1 fruit fly cellular context compared by ENCODE assay signal in genomic region chr3R:24557020-24557465, dm6.
A peak's percentile ranks its signal among the peaks of the same experiment; 100 is the strongest.
TF ChIP-seq lines count a peak whose summit lies in the region.

No protein-coding gene starts in this region.

TF ChIP-seq in whole organism, embryonic, 481 proteins besides CTCF, POLR2A, EP300 and RAD21 (continued from another document and continues in another):
- TF ChIP-seq CG2678 (tag; optimal IDR thresholded peaks at IDR 0.05; lab: Kevin White, UChicago) (peak; percentile 50), pfk (GFP tag; optimal IDR thresholded peaks at IDR 0.05; lab: Kevin White, UChicago) (peak; percentile 9), fd3F (GFP tag; optimal IDR thresholded peaks at IDR 0.05; lab: Kevin White, UChicago) (peak; percentile 36), Jarid2 (GFP tag; optimal IDR thresholded peaks at IDR 0.05; lab: Kevin White, UChicago) (no peak), schlank (tag; optimal IDR thresholded peaks at IDR 0.05; lab: Kevin White, UChicago) (no peak), Dll (GFP tag; IDR thresholded peaks at IDR 0.05; lab: Robert Waterston, UW; ENCODE audit: partially characterized antibody) (peak; percentile 61; the same call in 1 of the 4 replicates), CG14667 (GFP tag; IDR thresholded peaks at IDR 0.05; lab: Robert Waterston, UW) (no peak), Bdp1 (GFP tag; optimal IDR thresholded peaks at IDR 0.05; lab: Kevin White, UChicago) (peak; percentile 100), CG3726 (GFP tag; IDR thresholded peaks at IDR 0.05; lab: Robert Waterston, UW) (no peak), CG15073 (GFP tag; optimal IDR thresholded peaks at IDR 0.05; lab: Kevin White, UChicago) (no peak), CG31441 (GFP tag; IDR thresholded peaks at IDR 0.05; lab: Robert Waterston, UW) (no peak; the same call in 1 of the 2 replicates), Ptx1 (GFP tag; IDR thresholded peaks at IDR 0.05; lab: Robert Waterston, UW) (peak; percentile 74), Gsc (GFP tag; IDR thresholded peaks at IDR 0.05; lab: Robert Waterston, UW) (no peak), D19B (GFP tag; optimal IDR thresholded peaks at IDR 0.05; lab: Kevin White, UChicago) (no peak), Hr3 (GFP tag; optimal IDR thresholded peaks at IDR 0.05; lab: Kevin White, UChicago) (peak; percentile 64), CG11093 (GFP tag; IDR thresholded peaks at IDR 0.05; lab: Robert Waterston, UW) (no peak), CG1233 (GFP tag; optimal IDR thresholded peaks at IDR 0.05; lab: Kevin White, UChicago) (peak; percentile 38), Gug (GFP tag; IDR thresholded peaks at IDR 0.05; lab: Robert Waterston, UW) (peak; percentile 73; the same call in 3 of the 4 replicates), CG12219 (GFP tag; optimal IDR thresholded peaks at IDR 0.05; lab: Kevin White, UChicago) (no peak), CG2889 (GFP tag; IDR thresholded peaks at IDR 0.05; lab: Robert Waterston, UW) (no peak), ac (GFP tag; optimal IDR thresholded peaks at IDR 0.05; lab: Kevin White, UChicago) (no peak), CG13123 (GFP tag; optimal IDR thresholded peaks at IDR 0.05; lab: Kevin White, UChicago) (peak; percentile 43), fu2 (GFP tag; optimal IDR thresholded peaks at IDR 0.05; lab: Kevin White, UChicago) (peak; percentile 32), Asciz (GFP tag; optimal IDR thresholded peaks at IDR 0.05; lab: Kevin White, UChicago) (peak; percentile 58), CG1602 (GFP tag; optimal IDR thresholded peaks at IDR 0.05; lab: Kevin White, UChicago) (peak; percentile 61), nau (GFP tag; optimal IDR thresholded peaks at IDR 0.05; lab: Kevin White, UChicago) (peak; percentile 22), CG11696 (GFP tag; IDR thresholded peaks at IDR 0.05; lab: Robert Waterston, UW) (no peak), CG34376 (GFP tag; optimal IDR thresholded peaks at IDR 0.05; lab: Kevin White, UChicago) (peak; percentile 65), CG14710 (tag; optimal IDR thresholded peaks at IDR 0.05; lab: Kevin White, UChicago) (peak; percentile 5), CG1792 (GFP tag; optimal IDR thresholded peaks at IDR 0.05; lab: Kevin White, UChicago) (no peak), salm (tag; optimal IDR thresholded peaks at IDR 0.05; lab: Kevin White, UChicago) (no peak), p53 (GFP tag; optimal IDR thresholded peaks at IDR 0.05; lab: Kevin White, UChicago) (peak; percentile 28), CG17186 (GFP tag; optimal IDR thresholded peaks at IDR 0.05; lab: Kevin White, UChicago) (no peak), bsh (GFP tag; optimal IDR thresholded peaks at IDR 0.05; lab: Kevin White, UChicago) (peak in 1 of 2 experiments; percentile 57), btn (GFP tag; optimal IDR thresholded peaks at IDR 0.05; lab: Kevin White, UChicago) (peak; percentile 7), CG10431 (GFP tag; optimal IDR thresholded peaks at IDR 0.05; lab: Kevin White, UChicago) (no peak), CG8359 (GFP tag; optimal IDR thresholded peaks at IDR 0.05; lab: Kevin White, UChicago; ENCODE audit: borderline replicate concordance) (no peak), CG10462 (GFP tag; optimal IDR thresholded peaks at IDR 0.05; lab: Kevin White, UChicago) (no peak), al (GFP tag; IDR thresholded peaks at IDR 0.05; lab: Robert Waterston, UW) (no peak), phol (tag; optimal IDR thresholded peaks at IDR 0.05; lab: Kevin White, UChicago) (peak; percentile 24), CG1603 (tag; optimal IDR thresholded peaks at IDR 0.05; lab: Kevin White, UChicago) (no peak), Poxn (GFP tag; IDR thresholded peaks at IDR 0.05; lab: Robert Waterston, UW) (no peak), BEAF-32 (GFP tag; optimal IDR thresholded peaks at IDR 0.05; lab: Kevin White, UChicago) (no peak), hth (optimal IDR thresholded peaks at IDR 0.05; lab: Kevin White, UChicago) (no peak), CG6791 (GFP tag; IDR thresholded peaks at IDR 0.05; lab: Robert Waterston, UW; ENCODE audit: partially characterized antibody) (peak; percentile 93), ind (GFP tag; optimal IDR thresholded peaks at IDR 0.05; lab: Kevin White, UChicago) (peak; percentile 46), HLH4C (GFP tag; IDR thresholded peaks at IDR 0.05; lab: Robert Waterston, UW; ENCODE audit: partially characterized antibody) (peak; percentile 70), CG9797 (GFP tag; optimal IDR thresholded peaks at IDR 0.05; lab: Kevin White, UChicago) (no peak), da (GFP tag; optimal IDR thresholded peaks at IDR 0.05; lab: Kevin White, UChicago) (peak; percentile 37), ftz-f1 (GFP tag; optimal IDR thresholded peaks at IDR 0.05; lab: Kevin White, UChicago) (peak; percentile 61), CG4282 (GFP tag; optimal IDR thresholded peaks at IDR 0.05; lab: Kevin White, UChicago) (peak; percentile 52), CG7963 (GFP tag; IDR thresholded peaks at IDR 0.05; lab: Robert Waterston, UW; ENCODE audit: partially characterized antibody) (peak; percentile 87), sens-2 (GFP tag; IDR thresholded peaks at IDR 0.05; lab: Robert Waterston, UW) (no peak), insv (GFP tag; optimal IDR thresholded peaks at IDR 0.05; lab: Kevin White, UChicago) (peak in 1 of 2 experiments; percentile 58), jigr1 (GFP tag; IDR thresholded peaks at IDR 0.05; lab: Robert Waterston, UW) (no peak), Dip2 (GFP tag; IDR thresholded peaks at IDR 0.05; lab: Robert Waterston, UW) (peak; percentile 97), CG8765 (GFP tag; IDR thresholded peaks at IDR 0.05; lab: Robert Waterston, UW) (peak; percentile 31; the same call in 1 of the 2 replicates), CG6854 (GFP tag; optimal IDR thresholded peaks at IDR 0.05; lab: Kevin White, UChicago) (no peak), CG9215 (GFP tag; IDR thresholded peaks at IDR 0.05; lab: Robert Waterston, UW) (no peak), CG10654 (GFP tag; optimal IDR thresholded peaks at IDR 0.05; lab: Kevin White, UChicago) (no peak), lilli (GFP tag; optimal IDR thresholded peaks at IDR 0.05; lab: Kevin White, UChicago) (peak; percentile 79), tx (GFP tag; optimal IDR thresholded peaks at IDR 0.05; lab: Kevin White, UChicago) (peak; percentile 45), Pdp1 (GFP tag; optimal IDR thresholded peaks at IDR 0.05; lab: Kevin White, UChicago) (peak; percentile 35 to 92), ems (GFP tag; optimal IDR thresholded peaks at IDR 0.05; lab: Kevin White, UChicago) (peak; percentile 54), Hmr (GFP tag; optimal IDR thresholded peaks at IDR 0.05; lab: Kevin White, UChicago) (no peak), hb (GFP tag; IDR thresholded peaks at IDR 0.05; lab: Robert Waterston, UW; ENCODE audit: partially characterized antibody) (peak; percentile 74), CG8924 (tag; optimal IDR thresholded peaks at IDR 0.05; lab: Kevin White, UChicago) (no peak), abd-A (tag; optimal IDR thresholded peaks at IDR 0.05; lab: Kevin White, UChicago) (no peak), Aef1 (GFP tag; IDR thresholded peaks at IDR 0.05; lab: Robert Waterston, UW) (peak; percentile 61), CG10147 (GFP tag; optimal IDR thresholded peaks at IDR 0.05; lab: Kevin White, UChicago) (no peak), CG3838 (GFP tag; optimal IDR thresholded peaks at IDR 0.05; lab: Kevin White, UChicago) (no peak), CG4360 (GFP tag; IDR thresholded peaks at IDR 0.05; lab: Robert Waterston, UW) (peak; percentile 44; the same call in 1 of the 2 replicates), wdn (GFP tag; IDR thresholded peaks at IDR 0.05; lab: Robert Waterston, UW) (no peak), GATAe (GFP tag; conservative IDR thresholded peaks at IDR 0.05; lab: Robert Waterston, UW) (no peak), dimm (GFP tag; IDR thresholded peaks at IDR 0.05; lab: Robert Waterston, UW) (no peak), ranshi (GFP tag; IDR thresholded peaks at IDR 0.05; lab: Robert Waterston, UW) (peak; percentile 59; the same call in 1 of the 2 replicates), CG2199 (GFP tag; IDR thresholded peaks at IDR 0.05; lab: Robert Waterston, UW) (peak; percentile 99), Lim3 (GFP tag; IDR thresholded peaks at IDR 0.05; lab: Robert Waterston, UW) (no peak), jing (GFP tag; optimal IDR thresholded peaks at IDR 0.05; lab: Kevin White, UChicago) (no peak), Mrtf (GFP tag; IDR thresholded peaks at IDR 0.05; lab: Robert Waterston, UW) (no peak), CG15011 (GFP tag; optimal IDR thresholded peaks at IDR 0.05; lab: Kevin White, UChicago) (no peak), Sox102F (GFP tag; optimal IDR thresholded peaks at IDR 0.05; lab: Kevin White, UChicago) (peak; percentile 70), pzg (GFP tag; optimal IDR thresholded peaks at IDR 0.05; lab: Kevin White, UChicago) (no peak), sr (GFP tag; IDR thresholded peaks at IDR 0.05; lab: Robert Waterston, UW) (no peak; the same call in 2 of the 3 replicates), hbn (GFP tag; IDR thresholded peaks at IDR 0.05; lab: Robert Waterston, UW; ENCODE audit: partially characterized antibody) (peak; percentile 45), BtbVII (GFP tag; optimal IDR thresholded peaks at IDR 0.05; lab: Kevin White, UChicago) (no peak), HHEX (GFP tag; optimal IDR thresholded peaks at IDR 0.05; lab: Kevin White, UChicago) (peak; percentile 44), Sry-δ (GFP tag; optimal IDR thresholded peaks at IDR 0.05; lab: Kevin White, UChicago) (peak; percentile 39), CG17328 (GFP tag; IDR thresholded peaks at IDR 0.05; lab: Robert Waterston, UW) (peak; percentile 60), luna (GFP tag; optimal IDR thresholded peaks at IDR 0.05; lab: Kevin White, UChicago) (peak; percentile 13), pnt (GFP tag; optimal IDR thresholded peaks at IDR 0.05; lab: Kevin White, UChicago) (peak; percentile 26), chm (GFP tag; IDR thresholded peaks at IDR 0.05; lab: Robert Waterston, UW) (peak; percentile 73), gfzf (GFP tag; optimal IDR thresholded peaks at IDR 0.05; lab: Kevin White, UChicago) (peak; percentile 12), kay (GFP tag; optimal IDR thresholded peaks at IDR 0.05; lab: Kevin White, UChicago) (peak; percentile 18), Dek (tag; optimal IDR thresholded peaks at IDR 0.05; lab: Kevin White, UChicago) (peak; percentile 53), Dip3 (GFP tag; optimal IDR thresholded peaks at IDR 0.05; lab: Kevin White, UChicago) (peak; percentile 68), zen (tag; optimal IDR thresholded peaks at IDR 0.05; lab: Kevin White, UChicago) (peak; percentile 66), Optix (GFP tag; IDR thresholded peaks at IDR 0.05; lab: Robert Waterston, UW) (peak; percentile 53; the same call in 2 of the 3 replicates), CG10267 (tag; optimal IDR thresholded peaks at IDR 0.05; lab: Kevin White, UChicago) (peak; percentile 52), crol (GFP tag; IDR thresholded peaks at IDR 0.05; lab: Robert Waterston, UW) (no peak), usp (GFP tag; optimal IDR thresholded peaks at IDR 0.05; lab: Kevin White, UChicago) (no peak), CG1832 (GFP tag; optimal IDR thresholded peaks at IDR 0.05; lab: Kevin White, UChicago) (no peak), CG7357 (GFP tag; IDR thresholded peaks at IDR 0.05; lab: Robert Waterston, UW) (peak; percentile 21; the same call in 1 of the 3 replicates), D (optimal IDR thresholded peaks at IDR 0.05; lab: Kevin White, UChicago) (no peak), D (GFP tag; optimal IDR thresholded peaks at IDR 0.05; lab: Kevin White, UChicago) (no peak), nerfin-1 (tag; optimal IDR thresholded peaks at IDR 0.05; lab: Kevin White, UChicago) (peak; percentile 37), tgo (GFP tag; IDR thresholded peaks at IDR 0.05; lab: Robert Waterston, UW) (peak; percentile 72; the same call in 2 of the 3 replicates), CG4617 (GFP tag; optimal IDR thresholded peaks at IDR 0.05; lab: Kevin White, UChicago; ENCODE audit: borderline replicate concordance) (peak; percentile 50), CG16813 (GFP tag; IDR thresholded peaks at IDR 0.05; lab: Robert Waterston, UW; ENCODE audit: partially characterized antibody) (peak; percentile 83), CG11695 (GFP tag; IDR thresholded peaks at IDR 0.05; lab: Robert Waterston, UW) (no peak), esg (GFP tag; conservative IDR thresholded peaks at IDR 0.05; lab: Robert Waterston, UW) (no peak), sens (GFP tag; lab: Kevin White, UChicago) (peak; percentile 91), CG9876 (GFP tag; optimal IDR thresholded peaks at IDR 0.05; lab: Kevin White, UChicago) (peak; percentile 54), CG11247 (GFP tag; IDR thresholded peaks at IDR 0.05; lab: Robert Waterston, UW) (peak; percentile 83), CG2712 (tag; optimal IDR thresholded peaks at IDR 0.05; lab: Kevin White, UChicago) (peak; percentile 68), stwl (tag; optimal IDR thresholded peaks at IDR 0.05; lab: Kevin White, UChicago) (peak; percentile 36), CG7372 (GFP tag; IDR thresholded peaks at IDR 0.05; lab: Robert Waterston, UW) (no peak), lbe (GFP tag; optimal IDR thresholded peaks at IDR 0.05; lab: Kevin White, UChicago) (no peak), tap (tag; optimal IDR thresholded peaks at IDR 0.05; lab: Kevin White, UChicago) (no peak), Bgb (GFP tag; IDR thresholded peaks at IDR 0.05; lab: Robert Waterston, UW; ENCODE audit: partially characterized antibody) (peak; percentile 93), bab2 (GFP tag; optimal IDR thresholded peaks at IDR 0.05; lab: Kevin White, UChicago) (peak; percentile 77), lov (optimal IDR thresholded peaks at IDR 0.05; lab: Kevin White, UChicago) (no peak), lov (GFP tag; IDR thresholded peaks at IDR 0.05; lab: Robert Waterston, UW) (no peak), exex (tag; optimal IDR thresholded peaks at IDR 0.05; lab: Kevin White, UChicago) (peak; percentile 21), Ravus (GFP tag; IDR thresholded peaks at IDR 0.05; lab: Robert Waterston, UW) (no peak), CG17361 (GFP tag; IDR thresholded peaks at IDR 0.05; lab: Robert Waterston, UW) (0 out of 3 replicates have a peak, but pooled peaks have one; percentile 32), yki (optimal IDR thresholded peaks at IDR 0.05; lab: Kevin White, UChicago) (no peak), ttk (GFP tag; IDR thresholded peaks at IDR 0.05; lab: Robert Waterston, UW) (peak; percentile 38; the same call in 1 of the 2 replicates), Lhr (GFP tag; optimal IDR thresholded peaks at IDR 0.05; lab: Kevin White, UChicago) (peak; percentile 72), peb (GFP tag; IDR thresholded peaks at IDR 0.05; lab: Robert Waterston, UW) (no peak), Neu2 (GFP tag; optimal IDR thresholded peaks at IDR 0.05; lab: Kevin White, UChicago; ENCODE audit: borderline replicate concordance) (no peak), nerfin-2 (GFP tag; IDR thresholded peaks at IDR 0.05; lab: Robert Waterston, UW; ENCODE audit: partially characterized antibody) (peak; percentile 88)
